Worm (Caenorhabditis elegans) whole organism, L1 larva: ENCODE results near the gene F08G5.3.

Experiments used
- C04F5.9 ChIP-seq: sonication (generic microtip); optimal IDR thresholded peaks from 2 replicates; lab custom pipeline; 2016; ENCODE audit warnings: missing genetic modification characterization, missing compliant biosample characterization
- C16A3.4 ChIP-seq: fragments of 150-350 bp; optimal IDR thresholded peaks from 2 replicates; lab custom pipeline; 2014; ENCODE audit warnings: missing biosample characterization, missing genetic modification characterization
- C34B4.2 ChIP-seq: sonication (generic microtip); optimal IDR thresholded peaks from 2 replicates; lab custom pipeline; 2017; ENCODE audit warnings: mild to moderate bottlenecking, missing genetic modification characterization, missing compliant biosample characterization
- alr-1 ChIP-seq: fragments of 200-800 bp; sonication (Bioruptor generic); optimal IDR thresholded peaks from 2 replicates; lab custom pipeline; 2018; ENCODE audit warnings: borderline replicate concordance, mild to moderate bottlenecking, missing genetic modification characterization, missing compliant biosample characterization
- blmp-1 ChIP-seq: fragments of 150-350 bp; optimal IDR thresholded peaks from 2 replicates; lab custom pipeline; 2014; ENCODE audit warnings: missing biosample characterization, missing genetic modification characterization
- ceh-63 ChIP-seq: fragments of 200-800 bp; sonication (Bioruptor generic); optimal IDR thresholded peaks from 2 replicates; lab custom pipeline; 2018; ENCODE audit warnings: mild to moderate bottlenecking, missing genetic modification characterization, missing compliant biosample characterization
- ceh-8 ChIP-seq: fragments of 200-800 bp; sonication (Bioruptor generic); optimal IDR thresholded peaks from 2 replicates; lab custom pipeline; 2018; ENCODE audit warnings: mild to moderate bottlenecking, missing genetic modification characterization, moderate library complexity, missing compliant biosample characterization
- ceh-82 ChIP-seq, 3 experiments: fragments of 150-350 bp in 1 of 3; sonication (generic microtip) in 2 of 3; optimal IDR thresholded peaks; 2 replicates each; lab custom pipeline; 2014 to 2017; ENCODE audit warnings: missing biosample characterization in 3 of 3, missing genetic modification characterization in 3 of 3
- ceh-88 ChIP-seq: fragments of 200-800 bp; sonication (Bioruptor generic); IDR thresholded peaks from 2 replicates; pipeline ENCODE4 v1.3.6; 2022; ENCODE audit warnings: missing genetic modification characterization, missing compliant biosample characterization
- ceh-90 ChIP-seq: sonication (generic microtip); optimal IDR thresholded peaks from 2 replicates; lab custom pipeline; 2016; ENCODE audit warnings: missing genetic modification characterization, missing compliant biosample characterization
- ces-1 ChIP-seq: fragments of 150-350 bp; optimal IDR thresholded peaks from 2 replicates; lab custom pipeline; 2014; ENCODE audit warnings: missing biosample characterization, missing genetic modification reagents, missing genetic modification characterization
- dpl-1 ChIP-seq, 3 experiments: fragments of 150-350 bp in 2 of 3; sonication (generic microtip) in 1 of 3; optimal IDR thresholded peaks; 2 replicates each; lab custom pipeline; 2014 to 2017; ENCODE audit warnings: missing biosample characterization in 3 of 3, missing genetic modification characterization in 3 of 3, missing genetic modification reagents in 3 of 3
- dsc-1 ChIP-seq: sonication (generic microtip); optimal IDR thresholded peaks from 2 replicates; lab custom pipeline; 2016; ENCODE audit warnings: mild to moderate bottlenecking, missing genetic modification characterization, missing compliant biosample characterization
- efl-1 ChIP-seq, 4 experiments: fragments of 150-350 bp; optimal IDR thresholded peaks in 3 of 4; peaks in 1 of 4; 1 replicate in 1 of 4; 2 replicates in 3 of 4; lab custom pipeline; 2014; ENCODE audit warnings: missing biosample characterization in 2 of 4, missing genetic modification characterization in 2 of 4, missing genetic modification reagents in 2 of 4
- elt-2 ChIP-seq: sonication (generic microtip); optimal IDR thresholded peaks from 2 replicates; lab custom pipeline; 2016; ENCODE audit warnings: missing genetic modification characterization, mild to moderate bottlenecking, inconsistent platforms, missing compliant biosample characterization, missing genetic modification reagents
- elt-3 ChIP-seq, 6 experiments: fragments of 150-350 bp in 1 of 6; sonication (generic microtip); optimal IDR thresholded peaks; 2 replicates each; lab custom pipeline; 2017 to 2018; ENCODE audit warnings: missing biosample characterization in 6 of 6, missing genetic modification characterization in 6 of 6, inconsistent platforms in 1 of 6
- ets-5 ChIP-seq: fragments of 200-800 bp; sonication (Bioruptor generic); IDR thresholded peaks from 2 replicates; pipeline ENCODE4 v1.3.6; 2022; ENCODE audit warnings: missing genetic modification characterization, missing compliant biosample characterization
- grh-1 ChIP-seq: fragments of 200-800 bp; sonication (Bioruptor generic); IDR thresholded peaks from 2 replicates; pipeline ENCODE4 v1.3.6; 2022; ENCODE audit warnings: missing genetic modification reagents, missing genetic modification characterization, missing compliant biosample characterization
- hpl-2 ChIP-seq: fragments of 150-350 bp; optimal IDR thresholded peaks from 2 replicates; lab custom pipeline; 2014; ENCODE audit warnings: missing biosample characterization, missing genetic modification reagents, missing genetic modification characterization
- lin-14 ChIP-seq: fragments of 200-800 bp; sonication (Bioruptor generic); optimal IDR thresholded peaks from 2 replicates; lab custom pipeline; 2018; ENCODE audit warnings: mild to moderate bottlenecking, missing genetic modification characterization, moderate library complexity, missing compliant biosample characterization
- lin-15B ChIP-seq: fragments of 150-350 bp; sonication (generic microtip); optimal IDR thresholded peaks from 3 replicates; lab custom pipeline; 2014; ENCODE audit warnings: missing biosample characterization, missing genetic modification characterization
- mab-9 ChIP-seq: fragments of 200-800 bp; sonication (Bioruptor generic); IDR thresholded peaks from 2 replicates; pipeline ENCODE4 v1.3.6; 2022; ENCODE audit warnings: missing genetic modification reagents, missing genetic modification characterization, missing compliant biosample characterization
- mdl-1 ChIP-seq, 2 experiments: fragments of 150-350 bp; optimal IDR thresholded peaks; 2 replicates each; lab custom pipeline; 2014 to 2017; ENCODE audit warnings: missing biosample characterization in 2 of 2, missing genetic modification characterization in 2 of 2, inconsistent platforms in 1 of 2
- mef-2 ChIP-seq: fragments of 150-350 bp; optimal IDR thresholded peaks from 2 replicates; lab custom pipeline; 2014; ENCODE audit warnings: missing biosample characterization, missing genetic modification characterization
- nhr-11 ChIP-seq: fragments of 150-350 bp; optimal IDR thresholded peaks from 2 replicates; lab custom pipeline; 2014; ENCODE audit warnings: missing biosample characterization, missing genetic modification characterization
- nhr-12 ChIP-seq: sonication (generic microtip); optimal IDR thresholded peaks from 2 replicates; lab custom pipeline; 2017; ENCODE audit warnings: missing biosample characterization, missing genetic modification characterization
- nhr-237 ChIP-seq: fragments of 150-350 bp; optimal IDR thresholded peaks from 2 replicates; lab custom pipeline; 2014; ENCODE audit warnings: missing biosample characterization, missing genetic modification characterization
- nhr-47 ChIP-seq: sonication (generic microtip); optimal IDR thresholded peaks from 2 replicates; lab custom pipeline; 2016; ENCODE audit warnings: mild to moderate bottlenecking, missing genetic modification characterization, moderate library complexity, missing compliant biosample characterization
- nhr-71 ChIP-seq: sonication (generic microtip); optimal IDR thresholded peaks from 2 replicates; lab custom pipeline; 2016; ENCODE audit warnings: mild to moderate bottlenecking, missing genetic modification characterization, moderate library complexity, missing compliant biosample characterization
- nhr-77 ChIP-seq: fragments of 150-350 bp; optimal IDR thresholded peaks from 2 replicates; lab custom pipeline; 2014; ENCODE audit warnings: missing biosample characterization, missing genetic modification characterization
- nhr-85 ChIP-seq: sonication (generic microtip); peaks from one replicate; lab custom pipeline; 2016; ENCODE audit warnings: missing genetic modification characterization, inconsistent platforms, missing compliant biosample characterization
- nhr-90 ChIP-seq: sonication (generic microtip); optimal IDR thresholded peaks from 2 replicates; lab custom pipeline; 2016; ENCODE audit warnings: mild to moderate bottlenecking, missing genetic modification characterization, missing compliant biosample characterization; ENCODE audit not compliant: poor library complexity
- pag-3 ChIP-seq: sonication (generic microtip); optimal IDR thresholded peaks from 2 replicates; lab custom pipeline; 2017; ENCODE audit warnings: missing genetic modification characterization, mild to moderate bottlenecking, missing compliant biosample characterization, antibody characterized with exemption, borderline replicate concordance; ENCODE audit not compliant: insufficient read depth
- skn-1 ChIP-seq: fragments of 150-350 bp; optimal IDR thresholded peaks from 2 replicates; lab custom pipeline; 2014; ENCODE audit warnings: missing biosample characterization, missing genetic modification characterization
- sox-4 ChIP-seq: sonication (generic microtip); optimal IDR thresholded peaks from 2 replicates; lab custom pipeline; 2016; ENCODE audit warnings: missing genetic modification characterization, missing compliant biosample characterization
- unc-130 ChIP-seq: fragments of 150-350 bp; optimal IDR thresholded peaks from 2 replicates; lab custom pipeline; 2017; ENCODE audit warnings: missing biosample characterization, missing genetic modification characterization, inconsistent platforms
- unc-98 ChIP-seq: fragments of 200-800 bp; sonication (Bioruptor generic); IDR thresholded peaks from 2 replicates; pipeline ENCODE4 v1.3.6; 2022; ENCODE audit warnings: missing genetic modification characterization, missing compliant biosample characterization
- xbp-1 ChIP-seq: sonication (generic microtip); optimal IDR thresholded peaks from 2 replicates; lab custom pipeline; 2016; ENCODE audit warnings: missing genetic modification characterization, missing compliant biosample characterization
- ztf-11 ChIP-seq, 2 experiments: sonication (generic microtip); optimal IDR thresholded peaks; 2 replicates each; lab custom pipeline; 2016 to 2017; ENCODE audit warnings: missing genetic modification characterization in 2 of 2, missing biosample characterization in 1 of 2, missing compliant biosample characterization in 1 of 2
- ztf-4 ChIP-seq: fragments of 150-350 bp; optimal IDR thresholded peaks from 2 replicates; lab custom pipeline; 2014; ENCODE audit warnings: missing biosample characterization, missing genetic modification characterization

The F08G5.3 gene

DNA sequence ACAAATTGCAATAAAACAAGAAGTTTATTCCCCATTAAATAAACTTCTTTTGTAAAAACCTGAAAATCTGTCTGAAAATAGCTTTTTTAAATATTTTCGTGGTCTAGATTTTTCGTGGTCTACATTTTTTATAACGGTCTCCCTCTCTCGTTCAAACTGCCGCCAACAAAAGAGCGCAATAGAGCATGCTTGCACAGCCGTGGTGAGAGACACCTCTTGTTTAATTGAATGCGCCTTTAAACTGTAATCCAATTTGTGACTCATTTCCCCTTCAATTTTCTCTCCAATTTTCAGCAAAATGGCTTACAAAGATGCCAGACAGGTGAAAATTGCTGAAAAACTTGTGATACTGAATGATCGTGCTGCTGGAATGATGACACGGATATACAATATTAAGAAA, 13.2 kb downstream of the F08G5.3 start, which contains the start of gene gex-3 (continued):
- no peak for TF ChIP-seq blmp-1
- TF ChIP-seq, all 84 proteins: peak for 50

DNA sequence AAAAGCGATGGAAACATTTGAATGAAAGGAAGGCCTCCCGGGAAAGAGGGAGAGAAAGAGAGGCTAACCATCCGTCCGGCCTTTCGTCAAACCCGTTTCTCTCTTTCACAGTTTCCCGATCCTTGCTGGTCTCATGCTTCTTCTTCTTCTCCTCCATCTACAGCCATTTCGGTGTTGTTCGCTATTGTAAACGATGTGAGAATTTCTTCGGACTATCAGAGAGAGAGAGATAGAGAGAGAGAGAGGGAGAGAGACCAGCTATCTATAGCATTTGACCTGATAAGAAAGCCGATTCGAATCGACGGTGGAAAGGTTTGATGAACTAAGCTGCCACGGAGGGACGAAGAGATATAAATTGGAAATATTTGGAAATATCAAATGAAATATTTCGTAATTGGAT, 13.9 kb downstream of the F08G5.3 start:
- TF ChIP-seq mdl-1 (tag; optimal IDR thresholded peaks at IDR 0.05; lab: Kevin White, UChicago) (no peak), dsc-1 (tag; lab: Kevin White, UChicago) (no peak), elt-3 (tag; optimal IDR thresholded peaks at IDR 0.05; lab: Kevin White, UChicago) (peak in 2 of 6 experiments; percentile 36 to 50), nhr-85 (tag; lab: Kevin White, UChicago) (peak; percentile 39), blmp-1 (peak; percentile 87), efl-1 (optimal IDR thresholded peaks at IDR 0.05; lab: Kevin White, UChicago) (no peak), efl-1 (GFP tag; optimal IDR thresholded peaks at IDR 0.05 in 1 of 2; lab: Kevin White, UChicago) (peak in 1 of 2 experiments; percentile 71), ceh-8 (GFP tag; lab: Kevin White, UChicago) (no peak)

DNA sequence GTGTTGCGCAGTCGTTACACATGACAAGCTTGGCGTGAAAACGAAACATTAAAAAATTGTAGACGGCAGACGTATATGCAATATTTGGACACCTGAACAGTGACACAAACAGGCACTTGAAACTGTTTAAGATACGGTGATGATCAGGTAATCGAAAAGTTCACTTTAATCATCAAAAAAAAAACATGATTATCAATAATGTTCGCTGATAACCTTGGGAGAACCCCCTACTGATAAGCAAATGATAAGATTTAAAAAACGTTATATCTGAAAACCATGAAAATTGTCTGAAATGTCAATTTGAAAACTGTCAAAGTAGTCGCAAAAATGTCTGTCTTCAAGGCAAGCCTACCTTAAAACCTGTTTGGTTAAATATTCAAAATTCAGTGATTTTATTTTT, 17.4 kb downstream of the F08G5.3 start:
- TF ChIP-seq ceh-63 (GFP tag; lab: Kevin White, UChicago) = no peak
- peak; percentile 5 for TF ChIP-seq elt-2
- TF ChIP-seq sox-4 (tag; lab: Kevin White, UChicago) = no peak
- TF ChIP-seq grh-1 = no peak

DNA sequence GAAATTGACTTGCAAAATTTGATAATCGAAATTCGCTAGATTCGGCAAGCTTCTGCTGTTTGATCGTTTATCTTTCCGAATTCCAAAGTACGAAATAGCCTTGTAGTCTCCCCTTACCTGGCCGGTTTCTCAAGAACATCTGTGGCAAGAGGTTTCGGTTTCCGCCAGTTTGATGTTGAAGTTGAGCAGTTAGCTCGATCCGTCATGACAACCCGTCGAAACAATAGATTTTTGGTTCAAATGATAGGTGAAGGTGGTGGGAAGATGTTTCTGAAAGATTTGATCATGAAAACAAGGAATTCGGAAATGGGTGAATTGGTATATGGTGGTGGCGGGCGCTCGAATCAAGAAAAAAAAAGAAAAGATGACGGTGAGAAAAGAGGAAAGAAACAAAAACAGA, 18.9 kb downstream of the F08G5.3 start, which contains the start of gene acs-20:
Gene acs-20, minus strand, starts transcription at position 270 of the 400 bp plus-strand sequence.
- TF ChIP-seq C34B4.2 (tag; lab: Kevin White, UChicago) (no peak), efl-1 (optimal IDR thresholded peaks at IDR 0.05; lab: Kevin White, UChicago) (no peak), efl-1 (GFP tag; optimal IDR thresholded peaks at IDR 0.05 in 1 of 2; lab: Kevin White, UChicago) (peak in 1 of 2 experiments; percentile 74)

DNA sequence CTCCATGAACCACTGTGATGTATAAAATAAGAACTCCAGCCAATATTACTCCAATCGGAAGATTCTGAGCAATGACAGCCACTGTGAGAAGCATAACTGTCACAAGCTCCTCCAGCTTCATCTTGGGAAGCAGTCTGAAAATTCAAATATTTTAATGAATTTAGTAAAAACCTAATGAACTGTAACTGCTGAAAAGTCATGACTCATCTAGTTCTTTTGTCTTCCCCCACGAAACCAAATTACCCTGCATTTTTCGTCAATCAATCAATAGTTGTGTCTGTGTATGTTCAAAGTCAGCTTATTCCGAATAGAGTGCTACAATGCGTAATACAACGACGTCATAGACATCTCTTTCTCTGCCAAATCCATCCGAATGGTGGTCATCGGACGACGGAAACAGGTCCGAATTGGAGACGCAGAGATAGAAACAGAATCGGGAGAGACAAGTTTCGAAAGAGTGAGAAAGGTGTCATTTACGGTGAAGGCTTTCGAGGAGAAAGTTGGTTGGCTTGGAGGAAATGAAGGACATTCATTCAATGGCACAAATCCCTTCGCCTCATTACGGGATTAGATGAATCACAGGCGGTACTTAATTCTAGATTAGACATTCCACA, 20.6 kb downstream of the F08G5.3 start:
- TF ChIP-seq ceh-88 (GFP tag; lab: Robert Waterston, UW) (no peak), dpl-1 (GFP tag; optimal IDR thresholded peaks at IDR 0.05; lab: Kevin White, UChicago) (peak in 2 of 3 experiments; percentile 0 to 33), skn-1 (tag; lab: Kevin White, UChicago) (no peak), nhr-90 (peak; percentile 19), dsc-1 (tag; lab: Kevin White, UChicago) (peak; percentile 45), ceh-63 (GFP tag; lab: Kevin White, UChicago) (no peak), blmp-1 (peak; percentile 99), nhr-47 (tag; lab: Kevin White, UChicago) (no peak), nhr-71 (no peak), pag-3 (no peak), ceh-82 (tag; optimal IDR thresholded peaks at IDR 0.05; lab: Kevin White, UChicago) (no peak), mdl-1 (tag; optimal IDR thresholded peaks at IDR 0.05; lab: Kevin White, UChicago) (no peak), nhr-11 (tag; lab: Kevin White, UChicago) (no peak), efl-1 (optimal IDR thresholded peaks at IDR 0.05; lab: Kevin White, UChicago) (peak; percentile 23 to 28), efl-1 (GFP tag; optimal IDR thresholded peaks at IDR 0.05 in 1 of 2; lab: Kevin White, UChicago) (peak in 1 of 2 experiments; percentile 6), ceh-8 (GFP tag; lab: Kevin White, UChicago) (no peak), C34B4.2 (tag; lab: Kevin White, UChicago) (no peak), unc-98 (GFP tag; lab: Robert Waterston, UW) (no peak), ceh-90 (no peak), ces-1 (GFP tag; lab: Kevin White, UChicago) (no peak), unc-130 (tag; lab: Kevin White, UChicago) (no peak), ztf-11 (tag; optimal IDR thresholded peaks at IDR 0.05; lab: Kevin White, UChicago) (no peak), ztf-4 (peak; percentile 56), nhr-237 (no peak), lin-15B (no peak), grh-1 (peak; percentile 67), mab-9 (GFP tag; lab: Robert Waterston, UW) (no peak), C04F5.9 (tag; lab: Kevin White, UChicago) (no peak), mef-2 (tag; lab: Kevin White, UChicago) (no peak), C16A3.4 (tag; lab: Kevin White, UChicago) (no peak), nhr-12 (tag; lab: Kevin White, UChicago) (no peak), xbp-1 (no peak), elt-3 (tag; optimal IDR thresholded peaks at IDR 0.05; lab: Kevin White, UChicago) (peak in 1 of 6 experiments; percentile 28), nhr-77 (tag; lab: Kevin White, UChicago) (no peak), hpl-2 (GFP tag; lab: Kevin White, UChicago) (no peak), elt-2 (no peak), alr-1 (tag; lab: Kevin White, UChicago) (no peak), ets-5 (GFP tag; lab: Robert Waterston, UW) (no peak), lin-14 (GFP tag; lab: Kevin White, UChicago) (no peak)
